Worm (Caenorhabditis elegans) whole organism, L3 larva: Measurements from ENCODE around the gene mesp-1.
A peak's percentile ranks its signal among the peaks of the same experiment; 100 is the strongest.

Source experiments
- elt-2 ChIP-seq: sonication (generic microtip); optimal IDR thresholded peaks from 2 replicates; lab custom pipeline; 2016; ENCODE audit warnings: missing genetic modification reagents, mild to moderate bottlenecking, missing genetic modification characterization, missing compliant biosample characterization
- fos-1 ChIP-seq: fragments of 150-350 bp; optimal IDR thresholded peaks from 2 replicates; lab custom pipeline; 2014; ENCODE audit warnings: missing biosample characterization, missing genetic modification characterization
- jun-1 ChIP-seq: fragments of 150-350 bp; optimal IDR thresholded peaks from 2 replicates; lab custom pipeline; 2014; ENCODE audit warnings: missing biosample characterization, missing genetic modification reagents, missing genetic modification characterization
- pha-4 ChIP-seq: fragments of 150-350 bp; optimal IDR thresholded peaks from 2 replicates; lab custom pipeline; 2014; ENCODE audit warnings: missing biosample characterization, missing genetic modification reagents, missing genetic modification characterization
- pqm-1 ChIP-seq: fragments of 150-350 bp; optimal IDR thresholded peaks from 2 replicates; lab custom pipeline; 2017; ENCODE audit warnings: missing biosample characterization, missing genetic modification characterization, inconsistent platforms

The mesp-1 gene

DNA sequence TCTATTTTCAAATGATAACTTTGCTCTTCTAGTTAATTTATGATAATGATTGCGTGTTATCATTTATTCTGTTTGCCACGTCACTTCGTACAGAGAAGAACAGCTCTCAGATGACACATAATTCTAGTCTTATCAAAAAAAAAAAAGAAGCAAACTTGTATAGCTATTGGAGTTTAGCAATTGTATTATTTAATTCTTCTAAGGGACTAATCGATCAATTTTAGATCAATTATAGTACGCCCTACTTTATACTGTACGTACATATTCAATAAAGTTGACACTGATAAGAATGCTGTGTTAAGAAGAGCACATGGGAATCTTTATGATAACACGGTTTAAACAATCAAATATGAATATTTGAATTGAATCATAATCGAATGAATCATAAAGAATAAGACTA, 43.2 kb downstream of the mesp-1 start:
- TF ChIP-seq jun-1 (tag; lab: Kevin White, UChicago) (peak; percentile 19), pha-4 (peak; percentile 44), elt-2 (peak; percentile 93), fos-1 (no peak), pqm-1 (tag; lab: Kevin White, UChicago) (peak; percentile 46)
